Fruit fly (Drosophila melanogaster) whole organism, embryonic: Measurements from ENCODE around the gene Sec23.

Experiments used
- Bdp1 ChIP-seq: fragments of 200-800 bp; sonication (Bioruptor generic); optimal IDR thresholded peaks from 3 replicates; lab custom pipeline; 2016; ENCODE audit warnings: missing biosample characterization, missing genetic modification characterization
- CG10565 ChIP-seq: fragments of 200-800 bp; sonication (Bioruptor generic); optimal IDR thresholded peaks from 3 replicates; lab custom pipeline; 2016; ENCODE audit warnings: missing biosample characterization, mild to moderate bottlenecking, missing genetic modification characterization
- CG11093 ChIP-seq: fragments of 200-800 bp; sonication (Bioruptor generic); IDR thresholded peaks from 3 replicates; pipeline ENCODE4 v1.3.6; 2022; ENCODE audit warnings: missing biosample characterization, missing genetic modification characterization
- CG11695 ChIP-seq: fragments of 200-800 bp; sonication (Bioruptor generic); IDR thresholded peaks from 3 replicates; pipeline ENCODE4 v1.3.6; 2022; ENCODE audit warnings: missing biosample characterization, missing genetic modification characterization
- CG13775 ChIP-seq: fragments of 200-800 bp; sonication (Bioruptor generic); optimal IDR thresholded peaks from 3 replicates; lab custom pipeline; 2017; ENCODE audit warnings: missing biosample characterization, mild to moderate bottlenecking, missing genetic modification characterization
- CG15514 ChIP-seq: fragments of 200-800 bp; sonication (Bioruptor generic); optimal IDR thresholded peaks from 3 replicates; lab custom pipeline; 2017; ENCODE audit warnings: missing biosample characterization, missing genetic modification characterization, mild to moderate bottlenecking, moderate library complexity, missing genetic modification reagents
- CG16863 ChIP-seq: fragments of 200-800 bp; sonication (Bioruptor generic); optimal IDR thresholded peaks from 3 replicates; lab custom pipeline; 2016; ENCODE audit warnings: missing biosample characterization, missing genetic modification characterization
- CG17328 ChIP-seq: fragments of 200-800 bp; sonication (Bioruptor generic); IDR thresholded peaks from 2 replicates; pipeline ENCODE4 v1.3.6; 2022; ENCODE audit warnings: missing biosample characterization, missing genetic modification characterization
- CG17385 ChIP-seq: fragments of 200-800 bp; sonication (Bioruptor generic); optimal IDR thresholded peaks from 3 replicates; lab custom pipeline; 2018; ENCODE audit warnings: missing biosample characterization, mild to moderate bottlenecking, missing genetic modification characterization
- CG18011 ChIP-seq: fragments of 200-800 bp; sonication (Bioruptor generic); optimal IDR thresholded peaks from 2 replicates; lab custom pipeline; 2017; ENCODE audit warnings: missing biosample characterization, missing genetic modification characterization, mild to moderate bottlenecking, moderate library complexity, missing genotype
- CG2199 ChIP-seq: fragments of 200-800 bp; sonication (Bioruptor generic); IDR thresholded peaks from 3 replicates; pipeline ENCODE4 v1.3.6; 2022; ENCODE audit warnings: missing biosample characterization, missing genetic modification characterization
- CG31224 ChIP-seq: fragments of 200-800 bp; sonication (Bioruptor generic); IDR thresholded peaks from 2 replicates; pipeline ENCODE4 v1.3.6; 2022; ENCODE audit warnings: missing biosample characterization, missing genetic modification characterization
- CG31388 ChIP-seq: fragments of 200-800 bp; sonication (Bioruptor generic); optimal IDR thresholded peaks from 2 replicates; lab custom pipeline; 2016; ENCODE audit warnings: missing biosample characterization, missing genetic modification characterization
- CG32767 ChIP-seq: fragments of 200-800 bp; sonication (Bioruptor generic); IDR thresholded peaks from 2 replicates; pipeline ENCODE4 v1.3.6; 2022; ENCODE audit warnings: missing biosample characterization, missing genetic modification characterization
- CG33213 ChIP-seq: fragments of 200-800 bp; sonication (Bioruptor generic); optimal IDR thresholded peaks from 3 replicates; lab custom pipeline; 2016; ENCODE audit warnings: missing biosample characterization, missing genetic modification characterization
- CG3838 ChIP-seq: fragments of 200-800 bp; sonication (Bioruptor generic); optimal IDR thresholded peaks from 3 replicates; lab custom pipeline; 2016; ENCODE audit warnings: missing biosample characterization, missing genetic modification characterization
- CG3847 ChIP-seq: fragments of 200-800 bp; sonication (Bioruptor generic); IDR thresholded peaks from 2 replicates; pipeline ENCODE4 v1.3.6; 2022; ENCODE audit warnings: missing biosample characterization, missing genetic modification characterization
- CG4617 ChIP-seq: fragments of 200-800 bp; sonication (Bioruptor generic); optimal IDR thresholded peaks from 3 replicates; lab custom pipeline; 2016; ENCODE audit warnings: missing biosample characterization, missing genetic modification characterization, borderline replicate concordance
- CG4820 ChIP-seq: fragments of 200-800 bp; sonication (Bioruptor generic); optimal IDR thresholded peaks from 3 replicates; lab custom pipeline; 2016; ENCODE audit warnings: missing biosample characterization, missing genetic modification characterization
- CG6765 ChIP-seq: fragments of 200-800 bp; sonication (Bioruptor generic); optimal IDR thresholded peaks from 3 replicates; lab custom pipeline; 2017; ENCODE audit warnings: missing biosample characterization, mild to moderate bottlenecking, missing genetic modification characterization
- CG7928 ChIP-seq: fragments of 200-800 bp; sonication (Bioruptor generic); optimal IDR thresholded peaks from 2 replicates; lab custom pipeline; 2017; ENCODE audit warnings: missing biosample characterization, mild to moderate bottlenecking, missing genetic modification characterization
- CG9932 ChIP-seq: fragments of 200-800 bp; sonication (Bioruptor generic); IDR thresholded peaks from 2 replicates; pipeline ENCODE4 v1.3.6; 2022; ENCODE audit warnings: missing biosample characterization, missing genetic modification characterization
- CrebB ChIP-seq: fragments of 200-800 bp; sonication (Bioruptor generic); optimal IDR thresholded peaks from 3 replicates; lab custom pipeline; 2018; ENCODE audit warnings: missing biosample characterization, mild to moderate bottlenecking, missing genetic modification characterization
- Deaf1 ChIP-seq: fragments of 200-800 bp; optimal IDR thresholded peaks from 3 replicates; lab custom pipeline; 2019; ENCODE audit warnings: missing biosample characterization, mild to moderate bottlenecking, missing genetic modification characterization, moderate library complexity
- Dip3 ChIP-seq: fragments of 200-800 bp; sonication (Bioruptor generic); optimal IDR thresholded peaks from 3 replicates; lab custom pipeline; 2016; ENCODE audit warnings: missing biosample characterization, missing genetic modification characterization
- Doc2 ChIP-seq: fragments of 200-800 bp; sonication (Bioruptor generic); IDR thresholded peaks from 2 replicates; pipeline ENCODE4 v1.3.6; 2022; ENCODE audit warnings: missing biosample characterization, missing genetic modification characterization
- Doc3 ChIP-seq: fragments of 200-800 bp; sonication (Bioruptor generic); IDR thresholded peaks from 3 replicates; pipeline ENCODE4 v1.3.6; 2022; ENCODE audit warnings: missing biosample characterization, missing genetic modification characterization; ENCODE audit not compliant: partially characterized antibody
- Fer2 ChIP-seq: fragments of 200-800 bp; sonication (Bioruptor generic); optimal IDR thresholded peaks from 2 replicates; lab custom pipeline; 2018; ENCODE audit warnings: missing biosample characterization, mild to moderate bottlenecking, missing genetic modification characterization, moderate library complexity
- Hey ChIP-seq: fragments of 200-800 bp; sonication (Bioruptor generic); optimal IDR thresholded peaks from 3 replicates; lab custom pipeline; 2018; ENCODE audit warnings: missing biosample characterization, mild to moderate bottlenecking, missing genetic modification characterization
- Hmx ChIP-seq: fragments of 200-800 bp; sonication (Bioruptor generic); optimal IDR thresholded peaks from 2 replicates; lab custom pipeline; 2016; ENCODE audit warnings: missing biosample characterization, missing genetic modification characterization
- Side ChIP-seq: fragments of 200-800 bp; sonication (Bioruptor generic); optimal IDR thresholded peaks from 2 replicates; lab custom pipeline; 2016; ENCODE audit warnings: missing biosample characterization, missing genetic modification characterization
- Ssrp ChIP-seq: fragments of 200-800 bp; sonication (Bioruptor generic); optimal IDR thresholded peaks from 2 replicates; lab custom pipeline; 2018; ENCODE audit warnings: missing biosample characterization, mild to moderate bottlenecking, missing genetic modification characterization, moderate library complexity
- TFAM ChIP-seq: fragments of 200-800 bp; sonication (Bioruptor generic); optimal IDR thresholded peaks from 2 replicates; lab custom pipeline; 2017; ENCODE audit warnings: missing biosample characterization, missing genetic modification characterization, inconsistent platforms
- ci ChIP-seq: fragments of 200-800 bp; sonication (Bioruptor generic); IDR thresholded peaks from 3 replicates; pipeline ENCODE4 v1.3.6; 2022; ENCODE audit warnings: missing biosample characterization, missing genetic modification characterization
- dan ChIP-seq: fragments of 200-800 bp; sonication (Bioruptor generic); IDR thresholded peaks from 2 replicates; pipeline ENCODE4 v1.3.6; 2022; ENCODE audit warnings: missing biosample characterization, missing genetic modification characterization
- dati ChIP-seq: fragments of 200-800 bp; sonication (Bioruptor generic); IDR thresholded peaks from 2 replicates; pipeline ENCODE4 v1.3.6; 2022; ENCODE audit warnings: missing biosample characterization, missing genetic modification characterization
- fu2 ChIP-seq: fragments of 200-800 bp; sonication (Bioruptor generic); optimal IDR thresholded peaks from 2 replicates; lab custom pipeline; 2016; ENCODE audit warnings: missing biosample characterization, missing genetic modification characterization
- gt ChIP-seq: fragments of 200-800 bp; sonication (Bioruptor generic); IDR thresholded peaks from 2 replicates; pipeline ENCODE4 v1.3.6; 2022; ENCODE audit warnings: missing biosample characterization, missing genetic modification characterization
- kni ChIP-seq: fragments of 200-800 bp; sonication (Bioruptor generic); optimal IDR thresholded peaks from 3 replicates; lab custom pipeline; 2017; ENCODE audit warnings: mild to moderate bottlenecking, missing biosample characterization, missing genetic modification reagents, missing genetic modification characterization
- lmd ChIP-seq: fragments of 200-800 bp; sonication (Bioruptor generic); IDR thresholded peaks from 2 replicates; pipeline ENCODE4 v1.3.6; 2022; ENCODE audit warnings: missing biosample characterization, missing genetic modification characterization
- lola ChIP-seq, 3 experiments: fragments of >200 bp in 2 of 3; fragments of 200-800 bp in 1 of 3; sonication (Bioruptor generic) in 1 of 3; optimal IDR thresholded peaks; 2 replicates each; lab custom pipeline; 2017 to 2019; ENCODE audit warnings: missing biosample characterization in 3 of 3, missing genetic modification characterization in 3 of 3, mild to moderate bottlenecking in 1 of 3, moderate library complexity in 1 of 3
- luna ChIP-seq: fragments of 200-800 bp; sonication (Bioruptor generic); optimal IDR thresholded peaks from 2 replicates; lab custom pipeline; 2016; ENCODE audit warnings: missing biosample characterization, missing genetic modification characterization
- nmo ChIP-seq: fragments of 200-800 bp; sonication (Bioruptor generic); optimal IDR thresholded peaks from 2 replicates; lab custom pipeline; 2018; ENCODE audit warnings: missing biosample characterization, mild to moderate bottlenecking, missing genetic modification characterization, moderate library complexity
- onecut ChIP-seq: fragments of 200-800 bp; sonication (Bioruptor generic); IDR thresholded peaks from 2 replicates; pipeline ENCODE4 v1.3.6; 2022; ENCODE audit warnings: missing biosample characterization, missing genetic modification characterization
- pb ChIP-seq: fragments of 200-800 bp; sonication (Bioruptor generic); optimal IDR thresholded peaks from 3 replicates; lab custom pipeline; 2016; ENCODE audit warnings: missing biosample characterization, missing genetic modification characterization
- sc ChIP-seq, 3 experiments: fragments of >200 bp in 2 of 3; fragments of 200-800 bp in 1 of 3; sonication (Bioruptor generic) in 1 of 3; optimal IDR thresholded peaks; 2 replicates in 2 of 3; 3 replicates in 1 of 3; lab custom pipeline; 2017; ENCODE audit warnings: mild to moderate bottlenecking in 1 of 3, missing biosample characterization in 1 of 3, missing genetic modification characterization in 1 of 3, missing genetic modification reagents in 1 of 3
- sqz ChIP-seq: fragments of 200-800 bp; sonication (Bioruptor generic); optimal IDR thresholded peaks from 3 replicates; lab custom pipeline; 2018; ENCODE audit warnings: missing biosample characterization, mild to moderate bottlenecking, missing genetic modification characterization
- vnd ChIP-seq: fragments of 200-800 bp; sonication (Bioruptor generic); IDR thresholded peaks from 3 replicates; pipeline ENCODE4 v1.3.6; 2022; ENCODE audit warnings: missing biosample characterization, missing genetic modification characterization; ENCODE audit not compliant: partially characterized antibody

Sec23 gene

dm6 chr3R:5668928-5669739 is 20.3 kb downstream of the Sec23 start, which contains the start of the genes Xe7 and Atg17 (continued):
- TF ChIP-seq Hmx (peak; percentile 79), vnd (GFP tag; lab: Robert Waterston, UW) (peak; percentile 58; the same call in 2 of the 3 replicates), CG6765 (peak; percentile 75), kni (GFP tag; lab: Kevin White, UChicago) (peak; percentile 10), Fer2 (tag; lab: Kevin White, UChicago) (peak; percentile 95), CrebB (peak; percentile 61), CG18011 (GFP tag; lab: Kevin White, UChicago) (peak; percentile 74), CG9932 (peak; percentile 97), Side (GFP tag; lab: Kevin White, UChicago) (peak; percentile 62), dati (GFP tag; lab: Robert Waterston, UW) (peak; percentile 68), TFAM (GFP tag; lab: Kevin White, UChicago) (peak; percentile 16), CG4617 (peak; percentile 76), ci (GFP tag; lab: Robert Waterston, UW) (peak; percentile 80), CG11093 (GFP tag; lab: Robert Waterston, UW) (peak; percentile 94), CG31224 (GFP tag; lab: Robert Waterston, UW) (peak; percentile 87), Doc3 (GFP tag; lab: Robert Waterston, UW) (peak; percentile 39; the same call in 1 of the 3 replicates), Bdp1 (GFP tag; lab: Kevin White, UChicago) (peak; percentile 76), CG17385 (peak; percentile 72), CG31388 (GFP tag; lab: Kevin White, UChicago) (peak; percentile 86), CG2199 (GFP tag; lab: Robert Waterston, UW) (no peak), CG7928 (GFP tag; lab: Kevin White, UChicago) (peak; percentile 74), CG32767 (GFP tag; lab: Robert Waterston, UW) (peak; percentile 81), Deaf1 (tag; lab: Kevin White, UChicago) (peak; percentile 58), sc (optimal IDR thresholded peaks at IDR 0.05; lab: Kevin White, UChicago) (no peak), sc (GFP tag; optimal IDR thresholded peaks at IDR 0.05; lab: Kevin White, UChicago) (peak; percentile 74), onecut (GFP tag; lab: Robert Waterston, UW) (peak; percentile 56; the same call in 1 of the 2 replicates), CG33213 (peak; percentile 68), CG10565 (GFP tag; lab: Kevin White, UChicago) (peak; percentile 24), CG13775 (GFP tag; lab: Kevin White, UChicago) (peak; percentile 95), fu2 (GFP tag; lab: Kevin White, UChicago) (peak; percentile 92), Doc2 (peak; percentile 42; the same call in 1 of the 2 replicates), lmd (GFP tag; lab: Robert Waterston, UW) (peak; percentile 95), Hey (tag; lab: Kevin White, UChicago) (peak; percentile 76), CG4820 (GFP tag; lab: Kevin White, UChicago) (peak; percentile 85), sqz (GFP tag; lab: Kevin White, UChicago) (peak; percentile 87), lola (GFP tag; optimal IDR thresholded peaks at IDR 0.05; lab: Kevin White, UChicago) (peak in 1 of 3 experiments; percentile 89), pb (GFP tag; lab: Kevin White, UChicago) (peak; percentile 69), CG17328 (GFP tag; lab: Robert Waterston, UW) (peak; percentile 72), nmo (peak; percentile 95), CG3847 (GFP tag; lab: Robert Waterston, UW) (peak; percentile 96), luna (peak; percentile 74), gt (GFP tag; lab: Robert Waterston, UW) (peak; percentile 78), CG15514 (GFP tag; lab: Kevin White, UChicago) (peak; percentile 85), CG16863 (GFP tag; lab: Kevin White, UChicago) (peak; percentile 78), dan (GFP tag; lab: Robert Waterston, UW) (peak; percentile 75; the same call in 1 of the 2 replicates), CG11695 (peak; percentile 85), Ssrp (tag; lab: Kevin White, UChicago) (peak; percentile 94), CG3838 (peak; percentile 66), Dip3 (GFP tag; lab: Kevin White, UChicago) (peak; percentile 93)
